Fruit fly (Drosophila melanogaster): ENCODE measurements around the gene CG43386.

DNA sequence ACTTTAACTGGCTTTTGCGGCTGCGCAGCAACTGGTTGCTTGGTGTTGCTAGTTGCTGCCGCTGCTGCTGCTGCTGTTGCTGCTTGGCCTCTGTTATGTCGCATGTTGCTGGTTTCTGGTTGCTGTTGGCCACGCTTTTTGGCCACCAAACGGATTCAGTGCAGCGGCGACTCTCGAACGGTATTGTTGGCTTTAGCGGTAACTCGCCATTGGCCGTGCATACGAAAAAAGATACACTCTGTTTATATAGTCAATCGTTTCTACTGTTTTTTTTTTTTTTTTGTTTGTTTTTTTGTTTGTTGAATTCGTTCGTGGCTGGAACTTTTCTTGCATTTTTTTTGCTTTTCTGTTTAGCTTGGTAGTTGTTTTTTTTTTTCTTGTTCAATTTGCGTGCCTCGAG lies 39.5 kb upstream of the CG43386 start, which contains the start of gene Cht6:
- TF ChIP-seq wdn (GFP tag; IDR thresholded peaks at IDR 0.05) (no peak), trem (tag; optimal IDR thresholded peaks at IDR 0.05) (no peak), CG12744 (GFP tag; optimal IDR thresholded peaks at IDR 0.05) (no peak), gt (GFP tag; IDR thresholded peaks at IDR 0.05) (no peak), CG1792 (GFP tag; optimal IDR thresholded peaks at IDR 0.05) (no peak), BEAF-32 (GFP tag; optimal IDR thresholded peaks at IDR 0.05) (no peak), ewg (GFP tag; optimal IDR thresholded peaks at IDR 0.05) (no peak), CG11398 (GFP tag; optimal IDR thresholded peaks at IDR 0.05) (no peak)
